Fruit fly (Drosophila melanogaster) whole organism, embryonic: Measurements from ENCODE around the gene Tm1.

Experiments
- Atf3 ChIP-seq: fragments of 200-800 bp; sonication (Bioruptor generic); optimal IDR thresholded peaks from 3 replicates; lab custom pipeline; 2016; ENCODE audit warnings: missing biosample characterization, missing genetic modification characterization
- CG10462 ChIP-seq: fragments of 200-800 bp; sonication (Bioruptor generic); optimal IDR thresholded peaks from 2 replicates; lab custom pipeline; 2016; ENCODE audit warnings: missing biosample characterization, missing genetic modification characterization
- CG10543 ChIP-seq: fragments of 200-800 bp; sonication (Bioruptor generic); optimal IDR thresholded peaks from 3 replicates; lab custom pipeline; 2017; ENCODE audit warnings: missing biosample characterization, mild to moderate bottlenecking, missing genetic modification characterization, moderate library complexity
- CG10959 ChIP-seq: fragments of 200-800 bp; sonication (Bioruptor generic); IDR thresholded peaks from 2 replicates; pipeline ENCODE4 v1.3.6; 2022; ENCODE audit warnings: missing biosample characterization, missing genetic modification characterization
- CG11560 ChIP-seq: fragments of 200-800 bp; sonication (Bioruptor generic); IDR thresholded peaks from 3 replicates; pipeline ENCODE4 v1.3.6; 2022; ENCODE audit warnings: missing biosample characterization, missing genetic modification characterization
- CG15479 ChIP-seq: fragments of 200-800 bp; sonication (Bioruptor generic); optimal IDR thresholded peaks from 3 replicates; lab custom pipeline; 2019; ENCODE audit warnings: missing biosample characterization, mild to moderate bottlenecking, missing genetic modification characterization, moderate library complexity
- CG32772 ChIP-seq: fragments of 200-800 bp; sonication (Bioruptor generic); IDR thresholded peaks from 2 replicates; pipeline ENCODE4 v1.3.6; 2022; ENCODE audit warnings: missing biosample characterization, missing genetic modification characterization
- CG34224 ChIP-seq: fragments of 200-800 bp; sonication (Bioruptor generic); IDR thresholded peaks from 3 replicates; pipeline ENCODE4 v1.3.6; 2022; ENCODE audit warnings: missing biosample characterization, missing genetic modification characterization; ENCODE audit not compliant: partially characterized antibody
- CG4360 ChIP-seq: fragments of 200-800 bp; sonication (Bioruptor generic); IDR thresholded peaks from 2 replicates; pipeline ENCODE4 v1.3.6; 2022; ENCODE audit warnings: missing biosample characterization, missing genetic modification characterization
- CG5245 ChIP-seq: fragments of 200-800 bp; sonication (Bioruptor generic); optimal IDR thresholded peaks from 3 replicates; lab custom pipeline; 2016; ENCODE audit warnings: missing biosample characterization, missing genetic modification characterization
- CG6854 ChIP-seq: fragments of 200-800 bp; sonication (Bioruptor generic); optimal IDR thresholded peaks from 3 replicates; lab custom pipeline; 2017; ENCODE audit warnings: missing biosample characterization, mild to moderate bottlenecking, missing genetic modification characterization
- CG7357 ChIP-seq: fragments of 200-800 bp; sonication (Bioruptor generic); IDR thresholded peaks from 3 replicates; pipeline ENCODE4 v1.3.6; 2022; ENCODE audit warnings: missing biosample characterization, missing genetic modification characterization
- Deaf1 ChIP-seq: fragments of 200-800 bp; optimal IDR thresholded peaks from 3 replicates; lab custom pipeline; 2019; ENCODE audit warnings: missing biosample characterization, mild to moderate bottlenecking, missing genetic modification characterization, moderate library complexity
- Dref ChIP-seq: fragments of 200-800 bp; sonication (Bioruptor generic); IDR thresholded peaks from 2 replicates; pipeline ENCODE4 v1.3.6; 2022; ENCODE audit warnings: missing biosample characterization, missing genetic modification characterization
- Ets97D ChIP-seq: fragments of 200-800 bp; sonication (Bioruptor generic); optimal IDR thresholded peaks from 3 replicates; lab custom pipeline; 2016; ENCODE audit warnings: missing biosample characterization, missing genetic modification characterization
- HmgZ ChIP-seq: fragments of 200-800 bp; sonication (Bioruptor generic); optimal IDR thresholded peaks from 2 replicates; lab custom pipeline; 2018; ENCODE audit warnings: missing biosample characterization, mild to moderate bottlenecking, missing genetic modification characterization
- Hmx ChIP-seq: fragments of 200-800 bp; sonication (Bioruptor generic); optimal IDR thresholded peaks from 2 replicates; lab custom pipeline; 2016; ENCODE audit warnings: missing biosample characterization, missing genetic modification characterization
- NfI ChIP-seq: fragments of 200-800 bp; sonication (Bioruptor generic); optimal IDR thresholded peaks from 3 replicates; lab custom pipeline; 2018; ENCODE audit warnings: missing biosample characterization, mild to moderate bottlenecking, missing genetic modification characterization, moderate library complexity
- Oli ChIP-seq: fragments of 200-800 bp; sonication (Bioruptor generic); optimal IDR thresholded peaks from 2 replicates; lab custom pipeline; 2018; ENCODE audit warnings: missing biosample characterization, mild to moderate bottlenecking, missing genetic modification characterization, moderate library complexity
- Optix ChIP-seq: fragments of 200-800 bp; sonication (Bioruptor generic); IDR thresholded peaks from 3 replicates; pipeline ENCODE4 v1.3.6; 2022; ENCODE audit warnings: missing biosample characterization, missing genetic modification characterization
- Pdp1 ChIP-seq, 2 experiments: fragments of 200-800 bp; sonication (Bioruptor generic); optimal IDR thresholded peaks; 3 replicates each; lab custom pipeline; 2016; ENCODE audit warnings: missing biosample characterization in 2 of 2, missing genetic modification characterization in 2 of 2, mild to moderate bottlenecking in 1 of 2, moderate library complexity in 1 of 2
- TFAM ChIP-seq: fragments of 200-800 bp; sonication (Bioruptor generic); optimal IDR thresholded peaks from 2 replicates; lab custom pipeline; 2017; ENCODE audit warnings: missing biosample characterization, missing genetic modification characterization, inconsistent platforms
- Trl ChIP-seq, 3 experiments: fragments of >200 bp in 2 of 3; fragments of 200-800 bp in 1 of 3; sonication (Bioruptor generic) in 1 of 3; optimal IDR thresholded peaks; 2 replicates in 1 of 3; 3 replicates in 2 of 3; lab custom pipeline; 2016 to 2017; ENCODE audit warnings: missing biosample characterization in 1 of 3, missing genetic modification characterization in 1 of 3
- abd-A ChIP-seq: fragments of 200-800 bp; sonication (Bioruptor generic); optimal IDR thresholded peaks from 3 replicates; lab custom pipeline; 2019; ENCODE audit warnings: missing biosample characterization, mild to moderate bottlenecking, missing genetic modification characterization, moderate library complexity
- aop ChIP-seq: fragments of 200-800 bp; sonication (Bioruptor generic); IDR thresholded peaks from 2 replicates; pipeline ENCODE4 v1.3.6; 2022; ENCODE audit warnings: missing biosample characterization, missing genetic modification characterization
- ara ChIP-seq: fragments of 200-800 bp; sonication (Bioruptor generic); IDR thresholded peaks from 2 replicates; pipeline ENCODE4 v1.3.6; 2022; ENCODE audit warnings: missing biosample characterization, missing genetic modification characterization
- ato ChIP-seq: fragments of 200-800 bp; sonication (Bioruptor generic); IDR thresholded peaks from 2 replicates; pipeline ENCODE4 v1.3.6; 2022; ENCODE audit warnings: missing biosample characterization, missing genetic modification characterization; ENCODE audit not compliant: partially characterized antibody
- az2 ChIP-seq: fragments of 200-800 bp; sonication (Bioruptor generic); optimal IDR thresholded peaks from 3 replicates; lab custom pipeline; 2016; ENCODE audit warnings: missing biosample characterization, missing genetic modification characterization
- dmrt11E ChIP-seq: fragments of 200-800 bp; sonication (Bioruptor generic); optimal IDR thresholded peaks from 3 replicates; lab custom pipeline; 2018; ENCODE audit warnings: missing biosample characterization, mild to moderate bottlenecking, missing genetic modification characterization, moderate library complexity
- esg ChIP-seq: fragments of 200-800 bp; sonication (Bioruptor generic); conservative IDR thresholded peaks from 2 replicates; pipeline ENCODE4 v1.3.6; 2022; ENCODE audit warnings: missing biosample characterization, missing genetic modification characterization
- exex ChIP-seq: fragments of 200-800 bp; sonication (Bioruptor generic); optimal IDR thresholded peaks from 4 replicates; lab custom pipeline; 2018; ENCODE audit warnings: missing biosample characterization, mild to moderate bottlenecking, missing genetic modification characterization, moderate library complexity
- grn ChIP-seq: fragments of 200-800 bp; sonication (Bioruptor generic); optimal IDR thresholded peaks from 3 replicates; lab custom pipeline; 2017; ENCODE audit warnings: missing biosample characterization, missing genetic modification characterization
- gro ChIP-seq: fragments of 200-800 bp; sonication (Bioruptor generic); optimal IDR thresholded peaks from 2 replicates; lab custom pipeline; 2016; ENCODE audit warnings: missing biosample characterization, missing genetic modification characterization
- hkb ChIP-seq, 2 experiments: fragments of 200-800 bp in 1 of 2; fragments of >200 bp in 1 of 2; sonication (Bioruptor generic) in 1 of 2; IDR thresholded peaks in 1 of 2; optimal IDR thresholded peaks in 1 of 2; 2 replicates each; pipeline versions ENCODE4 v1.3.6 to Lab custom; 2017 to 2022; ENCODE audit warnings: missing biosample characterization in 1 of 2, missing genetic modification characterization in 1 of 2
- lilli ChIP-seq: fragments of 200-800 bp; sonication (Bioruptor generic); optimal IDR thresholded peaks from 3 replicates; lab custom pipeline; 2016; ENCODE audit warnings: missing biosample characterization, missing genetic modification characterization
- lov ChIP-seq, 2 experiments: fragments of 200-800 bp in 1 of 2; fragments of >200 bp in 1 of 2; sonication (Bioruptor generic) in 1 of 2; IDR thresholded peaks in 1 of 2; optimal IDR thresholded peaks in 1 of 2; 2 replicates in 1 of 2; 3 replicates in 1 of 2; pipeline versions ENCODE4 v1.3.6 to Lab custom; 2017 to 2022; ENCODE audit warnings: missing biosample characterization in 1 of 2, missing genetic modification characterization in 1 of 2
- nmo ChIP-seq: fragments of 200-800 bp; sonication (Bioruptor generic); optimal IDR thresholded peaks from 2 replicates; lab custom pipeline; 2018; ENCODE audit warnings: missing biosample characterization, mild to moderate bottlenecking, missing genetic modification characterization, moderate library complexity
- pan ChIP-seq, 4 experiments: fragments of >200 bp in 3 of 4; fragments of 200-800 bp in 1 of 4; sonication (Bioruptor generic) in 1 of 4; optimal IDR thresholded peaks in 3 of 4; IDR thresholded peaks in 1 of 4; 2 replicates each; pipeline versions ENCODE4 v1.3.6 to Lab custom; 2017 to 2022; ENCODE audit warnings: missing biosample characterization in 2 of 4, missing genetic modification characterization in 2 of 4, mixed read lengths in 1 of 4
- pb ChIP-seq: fragments of 200-800 bp; sonication (Bioruptor generic); optimal IDR thresholded peaks from 3 replicates; lab custom pipeline; 2016; ENCODE audit warnings: missing biosample characterization, missing genetic modification characterization
- sc ChIP-seq, 3 experiments: fragments of >200 bp in 2 of 3; fragments of 200-800 bp in 1 of 3; sonication (Bioruptor generic) in 1 of 3; optimal IDR thresholded peaks; 2 replicates in 2 of 3; 3 replicates in 1 of 3; lab custom pipeline; 2017; ENCODE audit warnings: mild to moderate bottlenecking in 1 of 3, missing biosample characterization in 1 of 3, missing genetic modification characterization in 1 of 3, missing genetic modification reagents in 1 of 3
- sens ChIP-seq: fragments of 200-800 bp; sonication (Bioruptor generic); peaks from one replicate; lab custom pipeline; 2016; ENCODE audit warnings: missing biosample characterization, missing genetic modification characterization
- sens-2 ChIP-seq: fragments of 200-800 bp; sonication (Bioruptor generic); IDR thresholded peaks from 2 replicates; pipeline ENCODE4 v1.3.6; 2022; ENCODE audit warnings: missing biosample characterization, missing genetic modification characterization
- sima ChIP-seq: fragments of 200-800 bp; sonication (Bioruptor generic); optimal IDR thresholded peaks from 2 replicates; lab custom pipeline; 2016; ENCODE audit warnings: missing biosample characterization, missing genetic modification characterization
- tap ChIP-seq: fragments of 200-800 bp; optimal IDR thresholded peaks from 3 replicates; lab custom pipeline; 2019; ENCODE audit warnings: missing biosample characterization, mild to moderate bottlenecking, missing genetic modification characterization, moderate library complexity
- toy ChIP-seq: fragments of 200-800 bp; sonication (Bioruptor generic); IDR thresholded peaks from 2 replicates; pipeline ENCODE4 v1.3.6; 2022; ENCODE audit warnings: missing biosample characterization, missing genetic modification characterization
- unpg ChIP-seq: fragments of 200-800 bp; sonication (Bioruptor generic); optimal IDR thresholded peaks from 3 replicates; lab custom pipeline; 2018; ENCODE audit warnings: missing biosample characterization, mild to moderate bottlenecking, missing genetic modification characterization, moderate library complexity
- z ChIP-seq: fragments of 200-800 bp; sonication (Bioruptor generic); IDR thresholded peaks from 3 replicates; pipeline ENCODE4 v1.3.6; 2022; ENCODE audit warnings: missing biosample characterization, missing genetic modification characterization
- zfh2 ChIP-seq: fragments of 200-800 bp; sonication (Bioruptor generic); optimal IDR thresholded peaks from 2 replicates; lab custom pipeline; 2016; ENCODE audit warnings: missing biosample characterization, missing genetic modification characterization

Tm1 gene

dm6 chr3R:15275158-15275623 lies 2.8 kb upstream of the Tm1 start, which contains the start of the genes Cp190 and CG4338 (continued):
- TF ChIP-seq toy (GFP tag; lab: Robert Waterston, UW) (peak; percentile 89), HmgZ (peak; percentile 99), Trl (optimal IDR thresholded peaks at IDR 0.05; lab: Kevin White, UChicago) (no peak), Trl (GFP tag; optimal IDR thresholded peaks at IDR 0.05; lab: Kevin White, UChicago) (peak; percentile 90), CG32772 (GFP tag; lab: Robert Waterston, UW) (peak; percentile 97), lilli (GFP tag; lab: Kevin White, UChicago) (peak; percentile 98), Pdp1 (GFP tag; optimal IDR thresholded peaks at IDR 0.05; lab: Kevin White, UChicago) (peak; percentile 94 to 95), CG5245 (GFP tag; lab: Kevin White, UChicago) (peak; percentile 93), grn (GFP tag; lab: Kevin White, UChicago) (no peak), Dref (peak; percentile 94), exex (tag; lab: Kevin White, UChicago) (peak; percentile 92), CG7357 (GFP tag; lab: Robert Waterston, UW) (peak; percentile 91), az2 (peak; percentile 98), CG10462 (peak; percentile 95), CG10543 (GFP tag; lab: Kevin White, UChicago) (peak; percentile 99), sima (GFP tag; lab: Kevin White, UChicago) (peak; percentile 75), NfI (GFP tag; lab: Kevin White, UChicago) (peak; percentile 98), tap (tag; lab: Kevin White, UChicago) (peak; percentile 98), ara (GFP tag; lab: Robert Waterston, UW) (peak; percentile 96), zfh2 (GFP tag; lab: Kevin White, UChicago) (peak; percentile 92), Atf3 (GFP tag; lab: Kevin White, UChicago) (peak; percentile 84), Hmx (GFP tag; lab: Kevin White, UChicago) (peak; percentile 93), pan (optimal IDR thresholded peaks at IDR 0.05; lab: Kevin White, UChicago) (no peak), pan (GFP tag; optimal IDR thresholded peaks at IDR 0.05 in 1 of 2, IDR thresholded peaks at IDR 0.05 in 1 of 2) (peak in 1 of 2 experiments; percentile 97), sens (GFP tag; lab: Kevin White, UChicago) (peak; percentile 99), dmrt11E (peak; percentile 99), CG4360 (GFP tag; lab: Robert Waterston, UW) (peak; percentile 71), z (peak; percentile 64; the same call in 1 of the 3 replicates), sens-2 (GFP tag; lab: Robert Waterston, UW) (peak; percentile 94), unpg (GFP tag; lab: Kevin White, UChicago) (peak; percentile 99), CG11560 (tag; lab: Robert Waterston, UW) (peak; percentile 90), nmo (peak; percentile 99), sc (optimal IDR thresholded peaks at IDR 0.05; lab: Kevin White, UChicago) (no peak), sc (GFP tag; optimal IDR thresholded peaks at IDR 0.05; lab: Kevin White, UChicago) (peak; percentile 97), ato (GFP tag; lab: Robert Waterston, UW) (peak; percentile 73; the same call in 1 of the 2 replicates), TFAM (GFP tag; lab: Kevin White, UChicago) (peak; percentile 86), Oli (peak; percentile 98), lov (optimal IDR thresholded peaks at IDR 0.05; lab: Kevin White, UChicago) (no peak), lov (GFP tag; IDR thresholded peaks at IDR 0.05; lab: Robert Waterston, UW) (peak; percentile 94), aop (GFP tag; lab: Robert Waterston, UW) (no peak), esg (GFP tag; lab: Robert Waterston, UW) (peak; percentile 98), CG34224 (peak; percentile 37; the same call in 2 of the 3 replicates), hkb (optimal IDR thresholded peaks at IDR 0.05; lab: Kevin White, UChicago) (no peak), hkb (GFP tag; IDR thresholded peaks at IDR 0.05; lab: Robert Waterston, UW) (peak; percentile 97), CG15479 (GFP tag; lab: Kevin White, UChicago) (peak; percentile 81), Deaf1 (peak; percentile 88), gro (peak; percentile 87), abd-A (tag; lab: Kevin White, UChicago) (no peak), CG6854 (GFP tag; lab: Kevin White, UChicago) (peak; percentile 95), Optix (GFP tag; lab: Robert Waterston, UW) (peak; percentile 69; the same call in 2 of the 3 replicates), CG10959 (GFP tag; lab: Robert Waterston, UW) (peak; percentile 95), pb (peak; percentile 72), Ets97D (GFP tag; lab: Kevin White, UChicago) (peak; percentile 94)
